Worm (Caenorhabditis elegans) whole organism, midembryonic: ENCODE data around the gene chmp-7.

Experiments used
- T22C8.4 ChIP-seq: fragments of 200-800 bp; sonication (Bioruptor generic); IDR thresholded peaks from 2 replicates; pipeline ENCODE4 v1.3.6; 2022; ENCODE audit warnings: missing genetic modification characterization, missing compliant biosample characterization
- cog-1 ChIP-seq: sonication (generic microtip); optimal IDR thresholded peaks from 2 replicates; lab custom pipeline; 2016; ENCODE audit warnings: missing genetic modification characterization, missing compliant biosample characterization
- flt-1 ChIP-seq: fragments of 200-800 bp; sonication (Bioruptor generic); IDR thresholded peaks from 2 replicates; pipeline ENCODE4 v1.3.6; 2022; ENCODE audit warnings: missing genetic modification characterization, missing compliant biosample characterization
- klf-2 ChIP-seq: fragments of 200-800 bp; sonication (Bioruptor generic); conservative IDR thresholded peaks from 2 replicates; pipeline ENCODE4 v1.3.6; 2022; ENCODE audit warnings: missing genetic modification reagents, missing genetic modification characterization, missing compliant biosample characterization
- med-1 ChIP-seq: sonication (generic microtip); optimal IDR thresholded peaks from 2 replicates; lab custom pipeline; 2017; ENCODE audit warnings: missing genetic modification characterization, mild to moderate bottlenecking, missing compliant biosample characterization, antibody characterized with exemption, missing genetic modification reagents; ENCODE audit not compliant: insufficient read depth
- ref-1 ChIP-seq: fragments of 200-800 bp; sonication (Bioruptor generic); conservative IDR thresholded peaks from 2 replicates; pipeline ENCODE4 v1.3.6; 2022; ENCODE audit warnings: missing genetic modification reagents, missing genetic modification characterization, missing compliant biosample characterization
- tab-1 ChIP-seq: fragments of 200-800 bp; sonication (Bioruptor generic); IDR thresholded peaks from 2 replicates; pipeline ENCODE4 v1.3.6; 2022; ENCODE audit warnings: missing genetic modification characterization, missing compliant biosample characterization
- ztf-23 ChIP-seq: fragments of 200-800 bp; sonication (Bioruptor generic); IDR thresholded peaks from 2 replicates; pipeline ENCODE4 v1.3.6; 2022; ENCODE audit warnings: missing genetic modification reagents, missing genetic modification characterization, missing compliant biosample characterization
- ztf-29 ChIP-seq: fragments of 200-800 bp; sonication (Bioruptor generic); IDR thresholded peaks from 2 replicates; pipeline ENCODE4 v1.3.6; 2022; ENCODE audit warnings: missing genetic modification reagents, missing genetic modification characterization, missing compliant biosample characterization

The chmp-7 gene

DNA sequence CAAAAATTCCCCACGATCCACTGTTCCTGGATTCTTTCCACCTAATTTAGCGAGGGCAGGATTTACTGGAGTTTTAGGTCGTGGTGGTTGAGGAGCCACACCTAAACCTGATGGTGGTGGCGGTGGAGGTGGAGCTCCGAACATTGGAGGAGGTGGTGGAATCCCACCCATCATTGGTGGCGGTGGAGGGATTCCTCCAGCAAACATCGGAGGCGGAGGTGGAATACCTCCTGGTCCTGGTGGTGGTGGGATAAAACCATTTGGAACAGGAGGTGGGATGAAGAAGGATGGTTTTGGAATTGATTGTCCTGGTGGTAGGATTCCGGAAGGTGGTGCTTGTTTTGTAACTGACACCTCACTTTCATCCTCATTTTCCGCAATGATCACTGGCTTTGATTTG, 15.1 kb downstream of the chmp-7 start:
- TF ChIP-seq ztf-29 (no peak), med-1 (GFP tag; lab: Kevin White, UChicago) (no peak), ref-1 (no peak), tab-1 (GFP tag; lab: Robert Waterston, UW) (no peak), cog-1 (tag; lab: Kevin White, UChicago) (no peak), flt-1 (GFP tag; lab: Robert Waterston, UW) (no peak), T22C8.4 (GFP tag; lab: Robert Waterston, UW) (no peak), klf-2 (GFP tag; lab: Robert Waterston, UW) (no peak), ztf-23 (no peak)

DNA sequence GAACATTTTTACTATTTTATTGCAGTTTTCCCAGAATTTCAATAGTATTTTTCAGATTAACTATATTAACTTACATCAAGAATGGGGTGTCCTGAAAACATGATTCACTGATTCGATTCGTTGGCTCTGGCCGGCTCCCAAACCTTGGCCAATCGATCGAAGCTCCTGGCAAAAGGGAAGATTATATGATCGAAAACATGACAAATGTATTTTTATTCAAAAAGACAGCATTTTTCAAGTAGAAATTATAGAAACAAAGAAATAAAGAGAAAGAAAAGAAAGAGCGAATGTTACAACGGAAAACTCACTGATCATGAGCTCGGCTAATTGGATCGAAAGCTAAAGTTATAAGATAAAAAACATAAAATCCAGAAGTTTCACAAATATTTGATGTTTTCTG, 16.0 kb downstream of the chmp-7 start, which contains the start of gene T24B8.4:
TSS of gene T24B8.4 (minus strand) at position 101 of the 400 bp plus-strand sequence.
- TF ChIP-seq flt-1 (GFP tag; lab: Robert Waterston, UW) = no peak
- TF ChIP-seq T22C8.4 (GFP tag; lab: Robert Waterston, UW) = no peak
- no peak for TF ChIP-seq ztf-29
- no peak for TF ChIP-seq ref-1
- TF ChIP-seq klf-2 (GFP tag; lab: Robert Waterston, UW) = no peak
- no peak for TF ChIP-seq tab-1 (GFP tag; lab: Robert Waterston, UW)
- no peak for TF ChIP-seq cog-1 (tag; lab: Kevin White, UChicago)
- TF ChIP-seq ztf-23 = no peak
- TF ChIP-seq med-1 (GFP tag; lab: Kevin White, UChicago) = no peak

DNA sequence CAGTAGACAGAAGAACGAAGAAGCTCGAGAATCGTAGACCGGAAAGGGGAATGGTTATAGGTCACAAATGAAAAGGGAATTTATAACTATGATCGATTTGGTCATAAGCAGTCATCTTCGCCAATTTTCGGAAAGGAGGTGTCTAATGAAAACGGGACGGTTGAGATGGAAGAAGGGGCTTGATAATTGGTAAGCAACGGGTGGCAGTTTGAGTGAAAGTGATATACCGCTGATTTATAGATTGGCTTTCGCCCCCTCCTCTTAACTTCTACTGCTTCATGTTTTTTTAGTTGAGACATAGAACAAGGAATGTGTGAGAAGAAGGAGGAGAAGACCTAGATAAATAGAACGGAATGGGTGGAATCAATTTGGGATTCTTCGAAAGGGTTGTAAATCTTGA, 18.0 kb downstream of the chmp-7 start:
- TF ChIP-seq klf-2 (GFP tag; lab: Robert Waterston, UW) (no peak), med-1 (GFP tag; lab: Kevin White, UChicago) (no peak)

DNA sequence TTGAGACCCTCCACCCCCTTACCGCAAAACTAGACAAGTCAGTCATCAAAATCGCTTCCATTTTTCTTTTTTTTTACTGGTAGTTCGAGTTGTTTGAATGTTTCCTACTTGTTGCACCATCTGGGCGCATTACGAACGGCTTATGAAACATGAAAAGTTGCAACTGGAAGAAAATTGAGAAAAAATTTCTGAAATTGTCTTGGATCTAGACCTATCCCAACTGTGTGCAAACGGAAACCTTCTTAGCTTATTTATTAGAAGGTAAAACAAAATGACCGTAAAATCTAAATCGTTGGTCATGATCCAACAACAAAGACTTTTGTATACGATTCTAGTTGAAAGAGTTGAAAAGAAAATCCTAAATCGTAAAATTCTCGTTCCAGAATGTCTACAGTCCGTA, 19.7 kb downstream of the chmp-7 start:
- TF ChIP-seq cog-1 (tag; lab: Kevin White, UChicago) = no peak
- TF ChIP-seq flt-1 (GFP tag; lab: Robert Waterston, UW) = no peak
- no peak for TF ChIP-seq klf-2 (GFP tag; lab: Robert Waterston, UW)
- no peak for TF ChIP-seq tab-1 (GFP tag; lab: Robert Waterston, UW)
- no peak for TF ChIP-seq T22C8.4 (GFP tag; lab: Robert Waterston, UW)
- TF ChIP-seq ztf-23 = no peak
- TF ChIP-seq ref-1 = no peak
- no peak for TF ChIP-seq med-1 (GFP tag; lab: Kevin White, UChicago)
- TF ChIP-seq ztf-29 = no peak

DNA sequence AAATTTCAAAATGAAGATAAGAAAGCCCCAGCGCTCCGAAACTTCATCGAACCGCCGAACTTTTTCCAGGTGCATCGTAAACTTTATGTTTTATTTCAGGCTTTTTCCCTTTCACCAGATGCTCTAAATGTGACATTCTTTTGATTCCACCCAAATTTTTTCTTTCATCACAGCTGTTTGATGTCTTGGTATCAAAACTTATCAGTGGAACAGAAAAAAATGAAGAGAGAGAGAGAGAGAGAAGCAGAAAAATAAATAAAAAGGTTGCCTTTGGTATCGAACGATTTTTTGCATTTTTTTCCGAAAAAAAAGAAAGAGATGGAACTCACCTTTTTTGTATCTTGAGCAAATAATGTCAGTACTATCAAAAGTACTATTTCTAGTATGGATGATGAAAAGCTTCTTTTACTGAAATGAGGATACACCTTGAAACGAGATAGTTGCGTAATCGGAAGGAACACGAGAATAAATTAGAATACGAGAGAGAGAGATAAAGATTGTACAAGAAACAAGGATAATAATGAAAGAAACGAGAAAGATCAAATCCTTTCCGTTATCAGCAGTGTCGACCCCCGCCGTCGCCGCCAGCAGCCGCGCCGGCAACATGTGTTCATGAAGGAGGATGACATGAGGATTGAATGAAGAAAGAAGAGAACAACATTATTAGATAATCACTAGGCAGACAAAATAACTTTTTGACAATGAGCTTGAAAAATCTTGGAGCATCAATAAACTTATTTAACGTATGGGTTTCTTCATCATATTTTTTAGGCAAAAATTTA, 21.5 kb downstream of the chmp-7 start:
- TF ChIP-seq ztf-29 (no peak), med-1 (GFP tag; lab: Kevin White, UChicago) (no peak), tab-1 (GFP tag; lab: Robert Waterston, UW) (no peak), T22C8.4 (GFP tag; lab: Robert Waterston, UW) (no peak), ztf-23 (no peak), ref-1 (no peak), cog-1 (tag; lab: Kevin White, UChicago) (no peak), flt-1 (GFP tag; lab: Robert Waterston, UW) (no peak), klf-2 (GFP tag; lab: Robert Waterston, UW) (no peak)

DNA sequence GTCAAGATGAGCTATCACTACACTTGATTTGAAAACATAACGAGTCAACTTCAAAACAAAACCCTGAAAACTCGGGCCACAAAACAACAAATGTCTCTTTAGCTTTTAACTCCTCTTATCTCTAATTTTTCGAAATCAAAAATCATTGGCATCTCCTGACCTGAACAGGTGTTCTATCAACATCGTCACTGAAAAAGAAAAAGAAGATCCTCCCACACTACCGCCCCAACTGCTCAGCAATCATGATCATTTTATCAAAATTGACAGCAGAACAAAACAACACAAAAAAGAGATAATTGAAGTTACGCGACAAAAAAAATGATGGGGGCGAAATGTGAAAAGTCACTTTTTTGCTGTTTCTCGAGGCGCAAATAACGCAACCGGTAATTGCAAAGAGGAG, 23.6 kb downstream of the chmp-7 start:
- TF ChIP-seq ref-1 = no peak
- TF ChIP-seq flt-1 (GFP tag; lab: Robert Waterston, UW) = no peak
- TF ChIP-seq T22C8.4 (GFP tag; lab: Robert Waterston, UW) = no peak
- no peak for TF ChIP-seq cog-1 (tag; lab: Kevin White, UChicago)
- no peak for TF ChIP-seq ztf-23
- no peak for TF ChIP-seq med-1 (GFP tag; lab: Kevin White, UChicago)
- no peak for TF ChIP-seq klf-2 (GFP tag; lab: Robert Waterston, UW)
- TF ChIP-seq tab-1 (GFP tag; lab: Robert Waterston, UW) = no peak
- no peak for TF ChIP-seq ztf-29

DNA sequence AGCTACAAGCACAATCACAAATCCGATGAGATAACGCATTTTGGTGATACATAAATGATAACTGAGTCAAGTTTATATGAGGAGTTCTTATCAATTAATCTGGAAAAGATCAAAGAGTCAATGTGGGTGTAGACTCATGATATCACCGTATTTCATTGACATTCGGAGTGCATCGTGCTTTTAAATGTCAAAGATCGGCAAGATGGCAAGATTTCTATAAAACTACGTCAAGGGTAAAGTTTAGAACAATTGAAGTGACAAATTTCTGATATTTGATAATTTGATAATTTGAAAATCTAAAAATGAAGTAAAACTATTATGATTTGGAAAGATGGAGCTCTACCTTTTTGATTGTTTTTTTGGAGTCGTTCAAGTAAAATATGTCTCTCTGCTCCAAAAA, 28.3 kb downstream of the chmp-7 start, which contains the start of gene sysm-1:
TSS of gene sysm-1 (minus strand) at position 101 of the 400 bp plus-strand sequence.
- TF ChIP-seq med-1 (GFP tag; lab: Kevin White, UChicago) (no peak), T22C8.4 (GFP tag; lab: Robert Waterston, UW) (no peak), klf-2 (GFP tag; lab: Robert Waterston, UW) (no peak), ztf-23 (no peak), ztf-29 (no peak), cog-1 (tag; lab: Kevin White, UChicago) (no peak), tab-1 (GFP tag; lab: Robert Waterston, UW) (no peak), ref-1 (no peak), flt-1 (GFP tag; lab: Robert Waterston, UW) (no peak)

DNA sequence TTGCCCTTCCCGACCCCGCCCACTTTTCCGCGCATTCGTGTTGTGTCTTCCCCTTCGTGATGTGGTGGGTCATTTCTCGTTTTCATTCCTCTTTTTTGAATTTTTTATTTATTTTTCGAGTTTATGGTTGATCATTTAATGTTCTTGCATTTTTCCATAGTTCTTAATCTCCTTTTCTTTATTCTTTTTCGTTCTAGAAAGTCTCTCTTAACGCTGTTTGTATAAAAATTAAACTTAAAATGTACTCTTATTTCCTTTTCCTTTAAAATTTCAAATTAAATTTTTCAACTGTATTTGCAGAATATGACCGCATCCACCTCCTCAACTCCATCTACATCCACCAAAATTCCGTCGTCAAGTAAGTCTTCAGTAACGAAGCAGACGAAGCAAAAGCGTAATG, 31.5 kb downstream of the chmp-7 start, which contains the start of gene hlh-3:
TSS of gene hlh-3 (plus strand) at position 301 of the 400 bp plus-strand sequence.
- no peak for TF ChIP-seq ztf-29
- no peak for TF ChIP-seq ref-1

DNA sequence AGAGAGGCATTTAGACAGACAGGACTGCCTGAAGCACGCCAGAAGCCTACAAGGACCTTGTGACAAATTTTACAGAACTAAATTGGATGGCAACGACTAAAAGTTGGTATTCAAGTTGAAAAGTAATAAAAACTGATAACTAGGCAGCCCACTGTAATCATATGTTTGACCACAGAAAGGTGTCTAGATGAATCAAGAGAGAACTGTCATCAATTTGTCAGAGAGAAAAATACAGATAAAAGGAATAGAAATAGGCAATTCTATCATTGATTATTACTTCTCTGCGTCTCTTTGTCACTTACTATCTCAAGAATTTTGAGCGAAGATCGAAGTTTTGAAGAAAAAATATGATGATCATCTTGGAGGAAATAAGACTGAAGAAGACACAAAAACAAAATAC, 38.1 kb downstream of the chmp-7 start:
- TF ChIP-seq ztf-23 (no peak), flt-1 (GFP tag; lab: Robert Waterston, UW) (no peak), tab-1 (GFP tag; lab: Robert Waterston, UW) (no peak), med-1 (GFP tag; lab: Kevin White, UChicago) (no peak), cog-1 (tag; lab: Kevin White, UChicago) (no peak), T22C8.4 (GFP tag; lab: Robert Waterston, UW) (no peak), ref-1 (no peak), ztf-29 (no peak), klf-2 (GFP tag; lab: Robert Waterston, UW) (no peak)

DNA sequence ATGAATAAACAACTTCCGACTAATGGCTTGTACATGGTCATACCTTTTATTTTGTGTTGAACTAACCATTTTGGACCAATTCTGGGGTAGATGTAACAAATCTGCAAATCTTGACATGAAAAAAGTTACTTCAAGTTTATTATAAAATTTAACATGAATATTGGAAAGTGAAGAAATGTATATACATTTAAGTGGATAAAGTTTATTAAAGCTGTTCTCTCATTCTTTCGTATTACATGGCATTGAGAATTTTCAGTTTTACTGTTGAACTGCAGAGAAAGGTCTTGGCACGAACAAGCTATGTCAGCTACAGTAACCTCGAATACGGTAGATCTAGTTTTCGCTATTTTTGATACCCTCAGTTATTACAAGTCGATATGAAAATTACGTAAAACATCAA, 38.8 kb downstream of the chmp-7 start, which contains the start of gene C07H4.1:
TSS of gene C07H4.1 (minus strand) at position 101 of the 400 bp plus-strand sequence.
- TF ChIP-seq ref-1 (no peak), ztf-29 (no peak), flt-1 (GFP tag; lab: Robert Waterston, UW) (no peak), ztf-23 (no peak), tab-1 (GFP tag; lab: Robert Waterston, UW) (no peak), klf-2 (GFP tag; lab: Robert Waterston, UW) (no peak), T22C8.4 (GFP tag; lab: Robert Waterston, UW) (no peak), med-1 (GFP tag; lab: Kevin White, UChicago) (no peak), cog-1 (tag; lab: Kevin White, UChicago) (no peak)
